Worm (Caenorhabditis elegans) whole organism, midembryonic: ENCODE data around the gene pqn-2.

ENCODE experiments used
- klf-2 ChIP-seq: fragments of 200-800 bp; sonication (Bioruptor generic); conservative IDR thresholded peaks from 2 replicates; pipeline ENCODE4 v1.3.6; 2022; ENCODE audit warnings: missing genetic modification reagents, missing genetic modification characterization, missing compliant biosample characterization
- ref-1 ChIP-seq: fragments of 200-800 bp; sonication (Bioruptor generic); conservative IDR thresholded peaks from 2 replicates; pipeline ENCODE4 v1.3.6; 2022; ENCODE audit warnings: missing genetic modification reagents, missing genetic modification characterization, missing compliant biosample characterization
- tab-1 ChIP-seq: fragments of 200-800 bp; sonication (Bioruptor generic); IDR thresholded peaks from 2 replicates; pipeline ENCODE4 v1.3.6; 2022; ENCODE audit warnings: missing genetic modification characterization, missing compliant biosample characterization

DNA sequence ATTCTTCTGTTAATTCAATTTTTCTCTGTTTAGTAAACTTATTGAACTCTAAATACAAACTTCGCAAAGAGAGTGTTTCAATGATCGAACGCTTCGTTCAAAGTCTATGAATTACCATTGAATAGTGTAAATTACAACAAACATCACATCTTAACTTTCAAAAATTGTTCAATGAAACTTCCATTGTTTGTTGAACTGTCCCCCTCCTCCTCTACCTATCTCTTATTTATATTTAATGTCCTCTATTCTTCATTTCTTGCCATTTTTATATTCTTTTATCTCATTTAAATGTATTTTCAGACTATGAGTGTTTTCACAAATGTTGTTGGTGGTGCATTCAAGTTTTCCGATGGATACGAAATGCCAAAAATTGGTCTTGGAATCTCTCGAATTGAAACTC is 43.0 kb upstream of the pqn-2 start, which contains the start of gene K07C5.2:
- TF ChIP-seq klf-2 (GFP tag; lab: Robert Waterston, UW) (no peak), ref-1 (GFP tag; lab: Robert Waterston, UW) (no peak), tab-1 (no peak)
